Worm (Caenorhabditis elegans): ENCODE measurements around the gene F08A7.1.

F08A7.1 gene

DNA sequence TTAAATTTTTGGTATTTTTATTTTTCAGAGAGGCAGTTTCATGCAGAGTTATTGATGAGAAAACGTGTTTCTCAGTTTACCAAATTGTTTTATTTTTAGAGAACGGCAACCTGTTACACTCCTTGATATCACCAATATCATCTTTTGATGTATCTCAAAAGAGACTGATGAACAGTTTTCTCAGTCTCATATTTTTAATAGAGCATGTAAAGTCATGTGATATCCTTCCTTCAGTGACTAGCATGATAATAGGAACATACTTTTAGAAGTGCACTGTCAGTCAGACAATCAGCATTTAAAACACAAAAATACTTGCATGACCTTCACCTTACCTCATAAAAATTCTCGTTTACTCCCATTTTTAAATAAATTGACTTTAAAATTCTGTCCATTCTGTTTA is 2.1 kb downstream of the F08A7.1 start, which contains the start of gene F11E6.11:
TSS of gene F11E6.11 (plus strand) at position 325 of the 400 bp plus-strand sequence.
- TF ChIP-seq nhr-237 (tag; optimal IDR thresholded peaks at IDR 0.05), result no peak
- no peak for TF ChIP-seq drap-1 (GFP tag; optimal IDR thresholded peaks at IDR 0.05)
- TF ChIP-seq ces-1 (GFP tag; optimal IDR thresholded peaks at IDR 0.05), result no peak
- TF ChIP-seq snpc-4 (tag; optimal IDR thresholded peaks at IDR 0.05), result no peak
- TF ChIP-seq tbx-8 (GFP tag; optimal IDR thresholded peaks at IDR 0.05), result no peak

DNA sequence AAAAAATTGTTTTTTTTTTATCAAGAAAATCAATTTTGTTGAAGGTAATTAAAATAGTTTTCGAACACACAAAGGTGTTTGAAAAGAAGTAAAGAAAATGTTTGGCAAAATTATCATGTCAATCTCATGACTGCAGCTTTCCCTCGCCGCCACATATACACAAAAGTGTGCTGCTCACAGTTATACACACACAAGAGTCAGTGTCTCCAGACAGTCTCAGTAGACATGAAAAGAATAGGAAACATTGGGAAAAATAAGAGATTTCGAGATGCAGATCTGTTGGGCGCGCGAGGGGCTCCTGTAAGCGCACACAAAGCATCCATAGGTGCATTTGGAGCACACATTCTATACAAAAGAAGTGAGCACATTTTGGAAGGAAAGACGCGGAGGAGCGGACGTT is 7.9 kb downstream of the F08A7.1 start:
- TF ChIP-seq pha-4 (tag; optimal IDR thresholded peaks at IDR 0.05) (no peak), cnd-1 (tag; optimal IDR thresholded peaks at IDR 0.05) (no peak)

DNA sequence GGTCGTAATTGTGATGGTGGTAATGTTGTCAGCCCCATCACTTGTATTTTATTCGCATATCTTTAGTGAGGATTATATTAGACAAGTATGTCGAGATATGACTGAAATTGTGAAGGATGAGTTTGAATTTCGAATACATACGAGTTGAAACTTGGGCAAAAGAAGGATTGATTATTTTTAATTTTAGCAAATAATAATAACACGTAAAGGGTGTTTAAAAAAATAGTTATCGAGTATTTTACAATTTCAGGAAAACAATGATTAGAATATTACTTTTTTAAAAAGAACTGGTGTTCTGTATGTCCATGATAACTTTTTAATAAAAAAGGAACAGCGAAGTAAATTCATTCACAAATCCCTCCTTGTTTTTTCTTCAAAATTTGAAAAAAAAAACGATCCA is 10.0 kb downstream of the F08A7.1 start, which contains the start of gene F11E6.8:
TSS of gene F11E6.8 (minus strand) at position 101 of the 400 bp plus-strand sequence.
- TF ChIP-seq mab-5 (tag; optimal IDR thresholded peaks at IDR 0.05) (no peak), ham-2 (GFP tag; optimal IDR thresholded peaks at IDR 0.05) (no peak), ceh-43 (GFP tag; optimal IDR thresholded peaks at IDR 0.05) (no peak), tbx-8 (GFP tag; optimal IDR thresholded peaks at IDR 0.05) (no peak), lin-13 (tag; optimal IDR thresholded peaks at IDR 0.05) (no peak), drap-1 (GFP tag; optimal IDR thresholded peaks at IDR 0.05) (no peak), snpc-4 (tag; optimal IDR thresholded peaks at IDR 0.05) (no peak), pha-4 (tag; optimal IDR thresholded peaks at IDR 0.05) (no peak), ces-1 (GFP tag; optimal IDR thresholded peaks at IDR 0.05) (no peak), mls-2 (tag; optimal IDR thresholded peaks at IDR 0.05) (no peak), nhr-12 (tag; optimal IDR thresholded peaks at IDR 0.05) (no peak)

DNA sequence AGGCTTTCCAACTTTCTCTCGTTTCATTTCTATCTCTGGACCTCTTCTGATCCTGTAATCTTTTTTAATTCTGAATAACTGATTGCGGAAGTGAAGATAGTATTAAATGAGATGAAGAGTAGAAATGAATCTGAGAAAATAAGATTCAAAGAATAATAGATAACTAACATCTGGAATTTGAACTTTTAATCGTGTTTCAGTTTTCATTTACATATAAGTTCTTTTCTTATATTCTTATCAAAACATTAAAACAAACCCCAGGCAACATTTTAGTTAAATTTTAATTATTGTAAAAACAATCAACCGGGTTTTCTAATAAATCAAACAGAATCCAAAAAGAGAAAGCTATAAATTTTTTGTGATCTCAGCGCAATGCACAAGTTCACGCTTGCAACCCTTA is 12.8 kb downstream of the F08A7.1 start:
- TF ChIP-seq blmp-1 (tag; optimal IDR thresholded peaks at IDR 0.05) (peak; percentile 1), ztf-11 (tag; optimal IDR thresholded peaks at IDR 0.05) (no peak), ham-2 (GFP tag; optimal IDR thresholded peaks at IDR 0.05) (peak; percentile 37)

DNA sequence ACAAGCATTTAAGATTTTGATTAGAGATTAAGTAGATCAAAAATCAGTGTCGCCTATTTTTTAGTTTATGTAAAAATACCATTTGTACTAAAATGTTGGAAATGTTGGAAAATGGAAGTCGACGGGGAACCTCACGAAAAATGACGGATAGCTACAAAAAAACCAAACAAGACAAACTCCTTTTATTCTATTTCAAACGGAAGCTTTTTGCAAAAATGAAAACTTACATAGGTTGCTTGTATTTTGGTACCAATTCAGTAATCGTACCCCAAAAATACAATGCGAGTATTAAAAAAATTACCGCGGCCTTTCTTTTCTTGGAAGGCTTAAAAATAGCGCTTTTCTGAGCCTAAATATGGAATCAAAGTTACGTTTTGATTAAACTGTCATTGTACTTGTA is 13.6 kb downstream of the F08A7.1 start:
- no peak for TF ChIP-seq nhr-2 (tag; optimal IDR thresholded peaks at IDR 0.05)
- no peak for TF ChIP-seq ztf-11 (tag; optimal IDR thresholded peaks at IDR 0.05)
- no peak for TF ChIP-seq flh-1 (GFP tag; optimal IDR thresholded peaks at IDR 0.05)
- no peak for TF ChIP-seq bed-3 (GFP tag; optimal IDR thresholded peaks at IDR 0.05)
- no peak for TF ChIP-seq unc-62 (GFP tag; optimal IDR thresholded peaks at IDR 0.05)
- TF ChIP-seq nhr-28 (tag; optimal IDR thresholded peaks at IDR 0.05), result no peak
- no peak for TF ChIP-seq hlh-1 (tag; optimal IDR thresholded peaks at IDR 0.05)
- TF ChIP-seq nhr-76 (tag; optimal IDR thresholded peaks at IDR 0.05), result no peak
- no peak for TF ChIP-seq zip-8 (tag; optimal IDR thresholded peaks at IDR 0.05)
- TF ChIP-seq lin-13 (tag; optimal IDR thresholded peaks at IDR 0.05), result no peak
- no peak for TF ChIP-seq unc-120 (tag; optimal IDR thresholded peaks at IDR 0.05; ENCODE audit: poor library complexity, severe bottlenecking)
- TF ChIP-seq ceh-39 (tag; optimal IDR thresholded peaks at IDR 0.05), result no peak
- no peak for TF ChIP-seq ceh-83 (GFP tag; optimal IDR thresholded peaks at IDR 0.05)
- no peak for TF ChIP-seq unc-39 (tag; optimal IDR thresholded peaks at IDR 0.05)
- TF ChIP-seq elt-1 (tag; optimal IDR thresholded peaks at IDR 0.05; ENCODE audit: borderline replicate concordance, insufficient read depth), result no peak
- TF ChIP-seq sptf-1 (tag; optimal IDR thresholded peaks at IDR 0.05), result no peak
- no peak for TF ChIP-seq mls-2 (tag; optimal IDR thresholded peaks at IDR 0.05)
- TF ChIP-seq drap-1 (GFP tag; optimal IDR thresholded peaks at IDR 0.05), result no peak
- no peak for TF ChIP-seq cnd-1 (tag; optimal IDR thresholded peaks at IDR 0.05)

DNA sequence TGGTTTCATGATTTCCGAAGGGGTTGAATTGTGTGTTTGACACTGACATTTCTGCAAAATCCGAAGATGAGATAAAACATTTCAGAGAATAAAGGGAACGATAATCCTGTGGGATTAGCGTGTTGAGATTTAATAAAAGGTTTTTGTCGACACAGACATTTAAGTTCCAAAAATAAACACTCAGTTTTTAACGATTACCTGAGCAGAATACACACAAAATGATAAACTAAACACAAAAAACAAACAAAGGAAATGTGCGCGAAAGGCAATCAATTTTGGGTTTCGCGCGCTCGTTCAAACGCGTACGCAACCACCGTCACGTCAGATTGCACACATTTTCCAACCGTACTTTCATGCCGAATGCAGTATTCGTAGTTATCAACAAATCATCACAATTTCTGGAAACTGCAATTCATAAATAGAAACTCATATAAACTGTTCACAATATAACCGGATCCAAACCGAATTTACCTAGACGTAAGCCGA is 20.9 kb downstream of the F08A7.1 start, which contains the start of gene rif-1.1:
TSS of gene rif-1.1 (minus strand) at position 51 of the 486 bp plus-strand sequence.
- TF ChIP-seq elt-1 (tag; optimal IDR thresholded peaks at IDR 0.05; ENCODE audit: borderline replicate concordance, insufficient read depth), result no peak
- TF ChIP-seq mls-2 (tag; optimal IDR thresholded peaks at IDR 0.05), result peak; percentile 29
- TF ChIP-seq pha-4 (tag; optimal IDR thresholded peaks at IDR 0.05), result peak; percentile 10
- TF ChIP-seq lin-13 (tag; optimal IDR thresholded peaks at IDR 0.05), result no peak
- TF ChIP-seq ces-1 (GFP tag; optimal IDR thresholded peaks at IDR 0.05), result peak; percentile 6
- TF ChIP-seq drap-1 (GFP tag; optimal IDR thresholded peaks at IDR 0.05), result peak; percentile 24
- peak; percentile 11 for TF ChIP-seq mep-1 (tag; optimal IDR thresholded peaks at IDR 0.05)
- TF ChIP-seq lsy-2 (tag; optimal IDR thresholded peaks at IDR 0.05), result peak; percentile 82
